Fruit fly (Drosophila melanogaster) whole organism, embryonic: ENCODE data around the gene CG5521.
A peak's percentile ranks its signal among the peaks of the same experiment; 100 is the strongest.

Experiments
- Atf6 ChIP-seq: fragments of 200-800 bp; sonication (Bioruptor generic); IDR thresholded peaks from 2 replicates; pipeline ENCODE4 v1.3.6; 2022; ENCODE audit warnings: missing biosample characterization, missing genetic modification characterization
- CG12219 ChIP-seq: fragments of 200-800 bp; sonication (Bioruptor generic); optimal IDR thresholded peaks from 3 replicates; lab custom pipeline; 2018; ENCODE audit warnings: missing biosample characterization, mild to moderate bottlenecking, missing genetic modification characterization
- CG12236 ChIP-seq: fragments of 200-800 bp; sonication (Bioruptor generic); optimal IDR thresholded peaks from 2 replicates; lab custom pipeline; 2016; ENCODE audit warnings: missing biosample characterization, missing genetic modification characterization
- CG13123 ChIP-seq: fragments of 200-800 bp; sonication (Bioruptor generic); optimal IDR thresholded peaks from 2 replicates; lab custom pipeline; 2016; ENCODE audit warnings: missing biosample characterization, missing genetic modification characterization
- CG14441 ChIP-seq: fragments of 200-800 bp; sonication (Bioruptor generic); IDR thresholded peaks from 2 replicates; pipeline ENCODE4 v1.3.6; 2022; ENCODE audit warnings: missing biosample characterization, missing genetic modification characterization
- CG17328 ChIP-seq: fragments of 200-800 bp; sonication (Bioruptor generic); IDR thresholded peaks from 2 replicates; pipeline ENCODE4 v1.3.6; 2022; ENCODE audit warnings: missing biosample characterization, missing genetic modification characterization
- CG17385 ChIP-seq: fragments of 200-800 bp; sonication (Bioruptor generic); optimal IDR thresholded peaks from 3 replicates; lab custom pipeline; 2018; ENCODE audit warnings: missing biosample characterization, mild to moderate bottlenecking, missing genetic modification characterization
- CG17568 ChIP-seq: fragments of 200-800 bp; sonication (Bioruptor generic); optimal IDR thresholded peaks from 2 replicates; lab custom pipeline; 2018; ENCODE audit warnings: missing biosample characterization, mild to moderate bottlenecking, missing genetic modification characterization, moderate library complexity
- CG17912 ChIP-seq: fragments of 200-800 bp; sonication (Bioruptor generic); optimal IDR thresholded peaks from 2 replicates; lab custom pipeline; 2018; ENCODE audit warnings: missing biosample characterization, mild to moderate bottlenecking, missing genetic modification characterization
- CG18599 ChIP-seq: fragments of 200-800 bp; sonication (Bioruptor generic); optimal IDR thresholded peaks from 3 replicates; lab custom pipeline; 2017; ENCODE audit warnings: missing biosample characterization, missing genetic modification characterization, mild to moderate bottlenecking, moderate library complexity, missing genetic modification reagents
- CG2199 ChIP-seq: fragments of 200-800 bp; sonication (Bioruptor generic); IDR thresholded peaks from 3 replicates; pipeline ENCODE4 v1.3.6; 2022; ENCODE audit warnings: missing biosample characterization, missing genetic modification characterization
- CG31441 ChIP-seq: fragments of 200-800 bp; sonication (Bioruptor generic); IDR thresholded peaks from 2 replicates; pipeline ENCODE4 v1.3.6; 2022; ENCODE audit warnings: missing biosample characterization, missing genetic modification characterization
- CG32772 ChIP-seq: fragments of 200-800 bp; sonication (Bioruptor generic); IDR thresholded peaks from 2 replicates; pipeline ENCODE4 v1.3.6; 2022; ENCODE audit warnings: missing biosample characterization, missing genetic modification characterization
- CG3726 ChIP-seq: fragments of 200-800 bp; sonication (Bioruptor generic); IDR thresholded peaks from 3 replicates; pipeline ENCODE4, ENCODE4 v1.3.6; 2022; ENCODE audit warnings: missing biosample characterization, missing genetic modification characterization
- CG3847 ChIP-seq: fragments of 200-800 bp; sonication (Bioruptor generic); IDR thresholded peaks from 2 replicates; pipeline ENCODE4 v1.3.6; 2022; ENCODE audit warnings: missing biosample characterization, missing genetic modification characterization
- CG4730 ChIP-seq: fragments of 200-800 bp; sonication (Bioruptor generic); IDR thresholded peaks from 2 replicates; pipeline ENCODE4 v1.3.6; 2022; ENCODE audit warnings: missing biosample characterization, missing genetic modification characterization
- CG6175 ChIP-seq: fragments of 200-800 bp; sonication (Bioruptor generic); IDR thresholded peaks from 3 replicates; pipeline ENCODE4 v1.3.6; 2022; ENCODE audit warnings: missing biosample characterization, missing genetic modification characterization
- CG7963 ChIP-seq: fragments of 200-800 bp; sonication (Bioruptor generic); IDR thresholded peaks from 3 replicates; pipeline ENCODE4 v1.3.6; 2022; ENCODE audit warnings: missing biosample characterization, missing genetic modification characterization; ENCODE audit not compliant: partially characterized antibody
- CG8359 ChIP-seq: fragments of 200-800 bp; sonication (Bioruptor generic); optimal IDR thresholded peaks from 2 replicates; lab custom pipeline; 2017; ENCODE audit warnings: missing biosample characterization, mild to moderate bottlenecking, missing genetic modification characterization, borderline replicate concordance
- CG8765 ChIP-seq: fragments of 200-800 bp; sonication (Bioruptor generic); IDR thresholded peaks from 2 replicates; pipeline ENCODE4 v1.3.6; 2022; ENCODE audit warnings: missing biosample characterization, missing genetic modification characterization
- CG8924 ChIP-seq: fragments of 200-800 bp; optimal IDR thresholded peaks from 3 replicates; lab custom pipeline; 2019; ENCODE audit warnings: missing biosample characterization, mild to moderate bottlenecking, missing genetic modification characterization, moderate library complexity
- CG9437 ChIP-seq: fragments of 200-800 bp; sonication (Bioruptor generic); optimal IDR thresholded peaks from 2 replicates; lab custom pipeline; 2018; ENCODE audit warnings: missing biosample characterization, mild to moderate bottlenecking, missing genetic modification characterization
- CrebB ChIP-seq: fragments of 200-800 bp; sonication (Bioruptor generic); optimal IDR thresholded peaks from 3 replicates; lab custom pipeline; 2018; ENCODE audit warnings: missing biosample characterization, mild to moderate bottlenecking, missing genetic modification characterization
- Doc2 ChIP-seq: fragments of 200-800 bp; sonication (Bioruptor generic); IDR thresholded peaks from 2 replicates; pipeline ENCODE4 v1.3.6; 2022; ENCODE audit warnings: missing biosample characterization, missing genetic modification characterization
- Dp ChIP-seq: fragments of 200-800 bp; sonication (Bioruptor generic); optimal IDR thresholded peaks from 2 replicates; lab custom pipeline; 2018; ENCODE audit warnings: missing biosample characterization, mild to moderate bottlenecking, missing genetic modification characterization, moderate library complexity
- H15 ChIP-seq: fragments of 200-800 bp; sonication (Bioruptor generic); IDR thresholded peaks from 3 replicates; pipeline ENCODE4 v1.3.6; 2022; ENCODE audit warnings: missing biosample characterization, missing genetic modification characterization
- HLHmδ ChIP-seq: fragments of 200-800 bp; sonication (Bioruptor generic); optimal IDR thresholded peaks from 2 replicates; lab custom pipeline; 2018; ENCODE audit warnings: missing biosample characterization, mild to moderate bottlenecking, missing genetic modification characterization, moderate library complexity
- Hmr ChIP-seq: fragments of 200-800 bp; sonication (Bioruptor generic); optimal IDR thresholded peaks from 3 replicates; lab custom pipeline; 2017; ENCODE audit warnings: mild to moderate bottlenecking, missing biosample characterization, missing genetic modification reagents, missing genetic modification characterization
- MBD-R2 ChIP-seq: fragments of 200-800 bp; sonication (Bioruptor generic); IDR thresholded peaks from 2 replicates; pipeline ENCODE4 v1.3.6; 2022; ENCODE audit warnings: missing biosample characterization, missing genetic modification characterization
- Nf-YA ChIP-seq: fragments of 200-800 bp; sonication (Bioruptor generic); IDR thresholded peaks from 2 replicates; pipeline ENCODE4 v1.3.6; 2022; ENCODE audit warnings: missing biosample characterization, missing genetic modification characterization
- Oli ChIP-seq: fragments of 200-800 bp; sonication (Bioruptor generic); optimal IDR thresholded peaks from 2 replicates; lab custom pipeline; 2018; ENCODE audit warnings: missing biosample characterization, mild to moderate bottlenecking, missing genetic modification characterization, moderate library complexity
- Pdp1 ChIP-seq, 2 experiments: fragments of 200-800 bp; sonication (Bioruptor generic); optimal IDR thresholded peaks; 3 replicates each; lab custom pipeline; 2016; ENCODE audit warnings: missing biosample characterization in 2 of 2, missing genetic modification characterization in 2 of 2, mild to moderate bottlenecking in 1 of 2, moderate library complexity in 1 of 2
- Rfx ChIP-seq: fragments of 200-800 bp; sonication (Bioruptor generic); IDR thresholded peaks from 2 replicates; pipeline ENCODE4 v1.3.6; 2022; ENCODE audit warnings: missing biosample characterization, missing genetic modification characterization
- Rx ChIP-seq: fragments of 200-800 bp; sonication (Bioruptor generic); IDR thresholded peaks from 2 replicates; pipeline ENCODE4 v1.3.6; 2022; ENCODE audit warnings: missing biosample characterization, missing genetic modification characterization
- Six4 ChIP-seq: fragments of 200-800 bp; sonication (Bioruptor generic); optimal IDR thresholded peaks from 2 replicates; lab custom pipeline; 2016; ENCODE audit warnings: missing biosample characterization, missing genetic modification characterization
- Vsx1 ChIP-seq: fragments of 200-800 bp; sonication (Bioruptor generic); optimal IDR thresholded peaks from 2 replicates; lab custom pipeline; 2017; ENCODE audit warnings: missing biosample characterization, mild to moderate bottlenecking, missing genetic modification characterization, missing genetic modification reagents
- crol ChIP-seq: fragments of 200-800 bp; sonication (Bioruptor generic); IDR thresholded peaks from 2 replicates; pipeline ENCODE4 v1.3.6; 2022; ENCODE audit warnings: missing biosample characterization, missing genetic modification characterization
- dimm ChIP-seq: fragments of 200-800 bp; sonication (Bioruptor generic); IDR thresholded peaks from 2 replicates; pipeline ENCODE4 v1.3.6; 2022; ENCODE audit warnings: missing biosample characterization, missing genetic modification characterization
- ems ChIP-seq: fragments of 200-800 bp; sonication (Bioruptor generic); optimal IDR thresholded peaks from 3 replicates; lab custom pipeline; 2016; ENCODE audit warnings: missing biosample characterization, missing genetic modification characterization
- grau ChIP-seq: fragments of 200-800 bp; optimal IDR thresholded peaks from 3 replicates; lab custom pipeline; 2019; ENCODE audit warnings: missing biosample characterization, mild to moderate bottlenecking, missing genetic modification characterization, moderate library complexity
- kay ChIP-seq: fragments of 200-800 bp; sonication (Bioruptor generic); optimal IDR thresholded peaks from 2 replicates; lab custom pipeline; 2016; ENCODE audit warnings: missing biosample characterization, missing genetic modification characterization
- peb ChIP-seq: fragments of 200-800 bp; sonication (Bioruptor generic); IDR thresholded peaks from 2 replicates; pipeline ENCODE4 v1.3.6; 2022; ENCODE audit warnings: missing biosample characterization, missing genetic modification characterization
- sens ChIP-seq: fragments of 200-800 bp; sonication (Bioruptor generic); peaks from one replicate; lab custom pipeline; 2016; ENCODE audit warnings: missing biosample characterization, missing genetic modification characterization
- sisA ChIP-seq: fragments of 200-800 bp; sonication (Bioruptor generic); IDR thresholded peaks from 2 replicates; pipeline ENCODE4 v1.3.6; 2022; ENCODE audit warnings: missing biosample characterization, missing genetic modification characterization
- tap ChIP-seq: fragments of 200-800 bp; optimal IDR thresholded peaks from 3 replicates; lab custom pipeline; 2019; ENCODE audit warnings: missing biosample characterization, mild to moderate bottlenecking, missing genetic modification characterization, moderate library complexity
- zf30C ChIP-seq: fragments of 200-800 bp; sonication (Bioruptor generic); optimal IDR thresholded peaks from 3 replicates; lab custom pipeline; 2018; ENCODE audit warnings: missing biosample characterization, mild to moderate bottlenecking, missing genetic modification characterization
- zfh2 ChIP-seq: fragments of 200-800 bp; sonication (Bioruptor generic); optimal IDR thresholded peaks from 2 replicates; lab custom pipeline; 2016; ENCODE audit warnings: missing biosample characterization, missing genetic modification characterization

The CG5521 gene

dm6 chr3R:26967587-26968312 lies 1.0 kb downstream of the CG5521 start (continued):
- 0 out of 3 replicates have a peak, but pooled peaks have one; percentile 24 for TF ChIP-seq CG3726
- TF ChIP-seq Hmr (GFP tag; lab: Kevin White, UChicago), result no peak
- 0 out of 2 replicates have a peak, but pooled peaks have one; percentile 4 for TF ChIP-seq Rx
- TF ChIP-seq CG18599, result peak; percentile 19
- no peak for TF ChIP-seq CG8924 (tag; lab: Kevin White, UChicago)
- TF ChIP-seq CG17568, result no peak
- TF ChIP-seq Doc2 (GFP tag; lab: Robert Waterston, UW), result no peak
- TF ChIP-seq crol (GFP tag; lab: Robert Waterston, UW), result no peak
- TF ChIP-seq CG12236 (GFP tag; lab: Kevin White, UChicago), result no peak
- TF ChIP-seq CG14441 (GFP tag; lab: Robert Waterston, UW), result 0 out of 2 replicates have a peak, but pooled peaks have one; percentile 35
- peak; percentile 58; the same call in 1 of the 3 replicates for TF ChIP-seq CG6175 (GFP tag; lab: Robert Waterston, UW)
- peak; percentile 12 for TF ChIP-seq CG9437
- 0 out of 2 replicates have a peak, but pooled peaks have one; percentile 22 for TF ChIP-seq CG4730 (GFP tag; lab: Robert Waterston, UW)
- TF ChIP-seq Atf6 (GFP tag; lab: Robert Waterston, UW), result peak; percentile 48; the same call in 1 of the 2 replicates
- TF ChIP-seq sisA, result peak; percentile 24; the same call in 1 of the 2 replicates
- TF ChIP-seq H15 (GFP tag; lab: Robert Waterston, UW), result 0 out of 3 replicates have a peak, but pooled peaks have one; percentile 12
- TF ChIP-seq CG7963 (GFP tag; lab: Robert Waterston, UW), result no peak
- TF ChIP-seq CG17385 (GFP tag; lab: Kevin White, UChicago), result peak; percentile 16
- TF ChIP-seq peb, result 0 out of 2 replicates have a peak, but pooled peaks have one; percentile 14
- TF ChIP-seq ems (GFP tag; lab: Kevin White, UChicago), result no peak
- TF ChIP-seq Rfx, result peak; percentile 62
- 0 out of 2 replicates have a peak, but pooled peaks have one; percentile 11 for TF ChIP-seq CG3847
- peak; percentile 29 for TF ChIP-seq tap (tag; lab: Kevin White, UChicago)
- TF ChIP-seq HLHmδ (GFP tag; lab: Kevin White, UChicago), result no peak

- TF ChIP-seq grau (peak; percentile 71), CG31441 (GFP tag; lab: Robert Waterston, UW) (0 out of 2 replicates have a peak, but pooled peaks have one; percentile 1), sens (GFP tag; lab: Kevin White, UChicago) (peak; percentile 36), CG32772 (no peak), Dp (GFP tag; lab: Kevin White, UChicago) (no peak), CG2199 (peak; percentile 11; the same call in 1 of the 3 replicates), CG17328 (GFP tag; lab: Robert Waterston, UW) (0 out of 2 replicates have a peak, but pooled peaks have one; percentile 3), Six4 (no peak), Nf-YA (GFP tag; lab: Robert Waterston, UW) (peak; percentile 3; the same call in 1 of the 2 replicates), kay (GFP tag; lab: Kevin White, UChicago) (no peak), CrebB (no peak), MBD-R2 (GFP tag; lab: Robert Waterston, UW) (no peak)
Measured at dm6 chr3R:26968313-26968605, 1.5 kb downstream of the CG5521 start.

dm6 chr3R:26968823-26969638 lies 2.3 kb downstream of the CG5521 start:
- TF ChIP-seq CG12219 (GFP tag; lab: Kevin White, UChicago), result no peak
- TF ChIP-seq Hmr (GFP tag; lab: Kevin White, UChicago), result peak; percentile 5
- TF ChIP-seq CG8359, result no peak
- TF ChIP-seq zfh2 (GFP tag; lab: Kevin White, UChicago), result no peak
- TF ChIP-seq Oli (tag; lab: Kevin White, UChicago), result peak; percentile 37
- peak in 1 of 2 experiments; percentile 86 for TF ChIP-seq Pdp1 (GFP tag; optimal IDR thresholded peaks at IDR 0.05; lab: Kevin White, UChicago)
- no peak for TF ChIP-seq CG13123 (GFP tag; lab: Kevin White, UChicago)
- TF ChIP-seq CG8765, result no peak
- peak; percentile 49 for TF ChIP-seq Vsx1 (GFP tag; lab: Kevin White, UChicago)
- peak; percentile 47 for TF ChIP-seq zf30C
- no peak for TF ChIP-seq CG17912 (GFP tag; lab: Kevin White, UChicago)
- 0 out of 2 replicates have a peak, but pooled peaks have one; percentile 32 for TF ChIP-seq Atf6 (GFP tag; lab: Robert Waterston, UW)
- no peak for TF ChIP-seq dimm (GFP tag; lab: Robert Waterston, UW)
